Worm (Caenorhabditis elegans): Measurements from ENCODE around the gene srd-43.

DNA sequence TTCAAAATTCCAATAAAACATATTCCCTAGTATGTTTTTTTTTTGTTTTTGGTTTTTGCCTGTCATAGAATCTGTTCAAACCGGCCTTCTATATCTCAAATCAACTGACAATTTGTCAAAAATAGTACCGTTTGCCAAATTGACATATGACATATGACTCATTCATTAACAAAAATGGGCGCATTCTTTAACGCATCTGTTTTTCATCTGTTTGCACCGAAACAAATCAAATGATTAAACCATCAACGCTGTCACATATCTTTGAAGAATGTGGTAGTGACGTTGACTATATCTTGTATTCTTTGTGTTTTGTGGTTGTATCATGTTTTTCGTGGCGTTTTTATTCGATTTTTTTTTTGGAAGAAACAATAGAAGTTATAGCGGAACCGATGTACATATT, 9.4 kb upstream of the srd-43 start:
- TF ChIP-seq nhr-102 (tag; optimal IDR thresholded peaks at IDR 0.05) (no peak), lin-13 (GFP tag; optimal IDR thresholded peaks at IDR 0.05) (no peak), sdz-12 (GFP tag; optimal IDR thresholded peaks at IDR 0.05) (no peak)
